Fruit fly (Drosophila melanogaster): Measurements from ENCODE around the gene Ski6.
A peak's percentile ranks its signal among the peaks of the same experiment; 100 is the strongest.

Ski6 gene

DNA sequence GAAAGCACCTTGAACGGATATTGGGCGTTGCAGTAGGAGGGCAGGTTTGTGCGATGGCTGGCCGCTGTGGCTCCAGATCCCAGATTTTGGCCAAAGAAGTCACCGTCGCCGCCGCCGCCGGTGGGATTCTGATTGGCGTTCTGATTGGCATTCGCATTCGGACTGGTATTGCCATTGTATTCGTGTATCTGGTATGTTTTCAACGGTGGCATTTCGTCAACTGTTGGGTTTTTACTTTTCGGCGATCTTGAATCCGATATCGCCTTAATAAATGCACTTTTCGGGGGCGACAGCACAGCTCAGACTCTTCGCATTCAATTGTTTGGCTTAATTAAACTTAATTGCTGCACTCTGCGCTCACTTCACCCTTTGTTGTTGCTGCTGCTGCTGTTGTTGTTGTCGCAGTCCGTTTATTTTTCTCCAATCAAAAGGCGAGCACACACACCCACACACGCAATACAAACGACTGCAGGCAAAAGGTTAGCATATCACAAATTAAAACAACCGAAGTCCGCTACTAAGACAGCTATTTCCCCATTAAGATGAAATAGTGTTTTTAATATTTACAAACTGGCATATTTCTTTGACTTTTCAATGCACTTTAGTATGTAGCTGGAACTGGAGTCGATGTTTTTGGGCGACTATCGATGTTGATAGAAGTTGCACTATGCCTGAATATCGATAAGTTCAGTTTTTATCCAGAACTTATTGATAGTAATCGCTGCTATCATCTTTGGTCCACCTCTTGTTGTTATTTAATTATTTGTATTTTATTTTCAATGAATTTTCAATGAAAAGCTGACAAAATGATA lies 2.7 kb downstream of the Ski6 start, which contains the start of the genes CG9426 and mRF1 (continued):
- TF ChIP-seq H2.0 (GFP tag; IDR thresholded peaks at IDR 0.05) (no peak), CG17186 (GFP tag; optimal IDR thresholded peaks at IDR 0.05) (peak; percentile 19), CG18262 (tag; optimal IDR thresholded peaks at IDR 0.05) (peak; percentile 15), Aef1 (GFP tag; IDR thresholded peaks at IDR 0.05) (peak; percentile 32; the same call in 1 of the 3 replicates), CG17612 (GFP tag; IDR thresholded peaks at IDR 0.05) (no peak), HmgZ (tag; optimal IDR thresholded peaks at IDR 0.05) (peak; percentile 37), Antp (GFP tag; optimal IDR thresholded peaks at IDR 0.05) (no peak), tll (GFP tag; optimal IDR thresholded peaks at IDR 0.05) (peak in 1 of 2 experiments; percentile 67), sens (GFP tag) (peak; percentile 88), CG6813 (GFP tag; optimal IDR thresholded peaks at IDR 0.05) (no peak), slp2 (GFP tag; optimal IDR thresholded peaks at IDR 0.05) (no peak), gfzf (GFP tag; optimal IDR thresholded peaks at IDR 0.05) (peak; percentile 49), CG15601 (tag; optimal IDR thresholded peaks at IDR 0.05) (peak; percentile 48), cas (GFP tag; IDR thresholded peaks at IDR 0.05) (no peak), eyg (GFP tag; optimal IDR thresholded peaks at IDR 0.05) (no peak), CG13624 (GFP tag; optimal IDR thresholded peaks at IDR 0.05) (peak; percentile 40), CG11695 (GFP tag; IDR thresholded peaks at IDR 0.05) (no peak), vfl (GFP tag; optimal IDR thresholded peaks at IDR 0.05) (no peak), CG15696 (tag; optimal IDR thresholded peaks at IDR 0.05) (no peak), CG11085 (GFP tag; IDR thresholded peaks at IDR 0.05) (no peak), Mes4 (GFP tag; optimal IDR thresholded peaks at IDR 0.05) (no peak), zen2 (GFP tag; IDR thresholded peaks at IDR 0.05; ENCODE audit: partially characterized antibody) (peak; percentile 95), Taf1 (GFP tag; IDR thresholded peaks at IDR 0.05) (no peak), CG31441 (GFP tag; IDR thresholded peaks at IDR 0.05) (peak; percentile 21; the same call in 1 of the 2 replicates), MBD-R2 (GFP tag; IDR thresholded peaks at IDR 0.05) (peak; percentile 83), CG30403 (GFP tag; optimal IDR thresholded peaks at IDR 0.05) (peak; percentile 12), CG17361 (GFP tag; IDR thresholded peaks at IDR 0.05) (peak; percentile 41; the same call in 1 of the 3 replicates), CG2712 (tag; optimal IDR thresholded peaks at IDR 0.05) (peak; percentile 59), CG10267 (tag; optimal IDR thresholded peaks at IDR 0.05) (peak; percentile 77), CG8089 (GFP tag; optimal IDR thresholded peaks at IDR 0.05) (no peak), Awh (GFP tag; IDR thresholded peaks at IDR 0.05) (no peak), Sox100B (GFP tag; optimal IDR thresholded peaks at IDR 0.05) (no peak), Scr (GFP tag; IDR thresholded peaks at IDR 0.05; ENCODE audit: partially characterized antibody) (peak; percentile 97), z (GFP tag; IDR thresholded peaks at IDR 0.05) (no peak), lab (GFP tag; optimal IDR thresholded peaks at IDR 0.05) (no peak), CG12744 (GFP tag; optimal IDR thresholded peaks at IDR 0.05) (peak; percentile 14), amos (GFP tag; IDR thresholded peaks at IDR 0.05; ENCODE audit: partially characterized antibody) (peak; percentile 97), fu2 (GFP tag; optimal IDR thresholded peaks at IDR 0.05) (peak; percentile 14), Hr78 (GFP tag; optimal IDR thresholded peaks at IDR 0.05) (no peak), sr (GFP tag; IDR thresholded peaks at IDR 0.05) (peak; percentile 18; the same call in 1 of the 3 replicates), Eip74EF (GFP tag; optimal IDR thresholded peaks at IDR 0.05) (no peak), kni (GFP tag; optimal IDR thresholded peaks at IDR 0.05) (peak; percentile 62), lmd (GFP tag; IDR thresholded peaks at IDR 0.05) (no peak), Nf-YB (GFP tag; optimal IDR thresholded peaks at IDR 0.05) (peak; percentile 84), CG12155 (GFP tag; optimal IDR thresholded peaks at IDR 0.05) (peak; percentile 17), CG3838 (GFP tag; optimal IDR thresholded peaks at IDR 0.05) (no peak), CG4424 (GFP tag; optimal IDR thresholded peaks at IDR 0.05) (no peak), pnt (GFP tag; optimal IDR thresholded peaks at IDR 0.05) (no peak), lilli (GFP tag; optimal IDR thresholded peaks at IDR 0.05) (peak; percentile 62)

Data from whole organism, embryonic.